Worm (Caenorhabditis elegans) whole organism, early embryonic: ENCODE data around the gene srd-31.

Experiments used
- aly-1 ChIP-seq: sonication (generic microtip); optimal IDR thresholded peaks from 2 replicates; lab custom pipeline; 2016; ENCODE audit warnings: missing genetic modification characterization, missing compliant biosample characterization
- ama-1 ChIP-seq: fragments of 150-350 bp; optimal IDR thresholded peaks from 2 replicates; lab custom pipeline; 2014
- ceh-13 ChIP-seq: fragments of 200-800 bp; sonication (Bioruptor generic); optimal IDR thresholded peaks from 2 replicates; lab custom pipeline; 2018; ENCODE audit warnings: mild to moderate bottlenecking, missing genetic modification characterization, missing compliant biosample characterization
- ceh-36 ChIP-seq: sonication (generic microtip); optimal IDR thresholded peaks from 2 replicates; lab custom pipeline; 2016; ENCODE audit warnings: missing genetic modification characterization, inconsistent platforms, missing compliant biosample characterization
- ets-7 ChIP-seq: sonication (generic microtip); optimal IDR thresholded peaks from 2 replicates; lab custom pipeline; 2016; ENCODE audit warnings: missing genotype, missing genetic modification characterization, missing compliant biosample characterization
- flt-1 ChIP-seq: fragments of 200-800 bp; sonication (Bioruptor generic); IDR thresholded peaks from 2 replicates; pipeline ENCODE4 v1.3.6; 2022; ENCODE audit warnings: missing genetic modification characterization, missing compliant biosample characterization
- hmg-4 ChIP-seq: fragments of 200-800 bp; sonication (Bioruptor generic); optimal IDR thresholded peaks from 2 replicates; lab custom pipeline; 2018; ENCODE audit warnings: mild to moderate bottlenecking, missing genetic modification characterization, missing compliant biosample characterization
- hnd-1 ChIP-seq: sonication (generic microtip); optimal IDR thresholded peaks from 2 replicates; lab custom pipeline; 2016; ENCODE audit warnings: missing genetic modification characterization, missing compliant biosample characterization
- pes-1 ChIP-seq: fragments of 200-800 bp; sonication (Bioruptor generic); IDR thresholded peaks from 2 replicates; pipeline ENCODE4 v1.3.6; 2022; ENCODE audit warnings: missing genetic modification reagents, missing genetic modification characterization, missing compliant biosample characterization
- scrt-1 ChIP-seq: fragments of 200-800 bp; sonication (Bioruptor generic); IDR thresholded peaks from 2 replicates; pipeline ENCODE4 v1.3.6; 2022; ENCODE audit warnings: missing genetic modification characterization, missing compliant biosample characterization
- tbx-11 ChIP-seq: fragments of 200-800 bp; sonication (Bioruptor generic); IDR thresholded peaks from 2 replicates; pipeline ENCODE4 v1.3.6; 2022; ENCODE audit warnings: missing genetic modification characterization, missing compliant biosample characterization
- tbx-37 ChIP-seq: fragments of 200-800 bp; sonication (Bioruptor generic); conservative IDR thresholded peaks from 2 replicates; pipeline ENCODE4 v1.3.6; 2022; ENCODE audit warnings: missing genetic modification reagents, missing genetic modification characterization, missing compliant biosample characterization
- tra-4 ChIP-seq: sonication (generic microtip); optimal IDR thresholded peaks from 2 replicates; lab custom pipeline; 2017; ENCODE audit warnings: missing genetic modification characterization, missing compliant biosample characterization

DNA sequence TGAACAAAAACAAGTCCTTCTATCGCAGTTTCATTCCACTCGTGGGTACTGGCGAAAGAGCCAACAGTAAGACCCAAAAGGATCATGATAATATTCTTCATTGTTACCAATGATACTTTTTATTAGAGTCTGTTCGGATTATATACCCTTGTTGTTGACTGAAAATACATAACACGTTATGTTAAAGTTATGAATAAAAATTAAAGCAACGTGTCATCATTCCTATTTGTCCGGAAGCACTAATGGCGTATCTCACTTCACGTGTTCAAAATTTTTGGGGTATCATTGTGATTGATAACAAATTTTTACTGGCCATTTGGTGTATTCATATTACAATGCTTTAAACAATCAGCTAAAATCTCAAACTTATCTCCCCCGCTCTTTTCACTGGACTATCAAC lies 33.1 kb downstream of the srd-31 start, which contains the start of gene scl-26:
- TF ChIP-seq ceh-36 (tag; lab: Kevin White, UChicago) (no peak), ama-1 (lab: Kevin White, UChicago) (no peak), hmg-4 (no peak), tbx-37 (GFP tag; lab: Robert Waterston, UW) (no peak), ceh-13 (no peak), flt-1 (GFP tag; lab: Robert Waterston, UW) (no peak), aly-1 (tag; lab: Kevin White, UChicago) (no peak), hnd-1 (tag; lab: Kevin White, UChicago) (no peak), tbx-11 (GFP tag; lab: Robert Waterston, UW) (no peak), scrt-1 (no peak), tra-4 (no peak), pes-1 (GFP tag; lab: Robert Waterston, UW) (no peak), ets-7 (tag; lab: Kevin White, UChicago) (no peak)
